Fruit fly (Drosophila melanogaster) whole organism, embryonic: Measurements from ENCODE around the gene SkpD.

Source experiments
- Ada2b ChIP-seq: fragments of 200-800 bp; sonication (Bioruptor generic); IDR thresholded peaks from 2 replicates; pipeline ENCODE4 v1.3.6; 2022; ENCODE audit warnings: missing biosample characterization, missing genetic modification characterization
- Awh ChIP-seq: fragments of 200-800 bp; sonication (Bioruptor generic); IDR thresholded peaks from 2 replicates; pipeline ENCODE4, ENCODE4 v1.3.6; 2022; ENCODE audit warnings: missing biosample characterization, missing genetic modification characterization
- CG10147 ChIP-seq: fragments of 200-800 bp; sonication (Bioruptor generic); optimal IDR thresholded peaks from 2 replicates; lab custom pipeline; 2019; ENCODE audit warnings: missing biosample characterization, mild to moderate bottlenecking, missing genetic modification characterization, moderate library complexity
- CG10274 ChIP-seq: fragments of 200-800 bp; sonication (Bioruptor generic); optimal IDR thresholded peaks from 3 replicates; lab custom pipeline; 2017; ENCODE audit warnings: missing biosample characterization, mild to moderate bottlenecking, missing genetic modification characterization
- CG10959 ChIP-seq: fragments of 200-800 bp; sonication (Bioruptor generic); IDR thresholded peaks from 2 replicates; pipeline ENCODE4 v1.3.6; 2022; ENCODE audit warnings: missing biosample characterization, missing genetic modification characterization
- CG12219 ChIP-seq: fragments of 200-800 bp; sonication (Bioruptor generic); optimal IDR thresholded peaks from 3 replicates; lab custom pipeline; 2018; ENCODE audit warnings: missing biosample characterization, mild to moderate bottlenecking, missing genetic modification characterization
- CG12744 ChIP-seq: fragments of 200-800 bp; sonication (Bioruptor generic); optimal IDR thresholded peaks from 2 replicates; lab custom pipeline; 2016; ENCODE audit warnings: missing biosample characterization, missing genetic modification characterization
- CG14050 ChIP-seq: fragments of 200-800 bp; sonication (Bioruptor generic); IDR thresholded peaks from 3 replicates; pipeline ENCODE4 v1.3.6; 2022; ENCODE audit warnings: missing biosample characterization, missing genetic modification characterization
- CG14667 ChIP-seq: fragments of 200-800 bp; sonication (Bioruptor generic); IDR thresholded peaks from 2 replicates; pipeline ENCODE4 v1.3.6; 2022; ENCODE audit warnings: missing biosample characterization, missing genetic modification characterization
- CG15073 ChIP-seq: fragments of 200-800 bp; sonication (Bioruptor generic); optimal IDR thresholded peaks from 2 replicates; lab custom pipeline; 2016; ENCODE audit warnings: missing biosample characterization, missing genetic modification characterization
- CG16863 ChIP-seq: fragments of 200-800 bp; sonication (Bioruptor generic); optimal IDR thresholded peaks from 3 replicates; lab custom pipeline; 2016; ENCODE audit warnings: missing biosample characterization, missing genetic modification characterization
- CG18262 ChIP-seq: fragments of 200-800 bp; optimal IDR thresholded peaks from 3 replicates; lab custom pipeline; 2019; ENCODE audit warnings: missing biosample characterization, mild to moderate bottlenecking, missing genetic modification characterization, moderate library complexity
- CG2202 ChIP-seq: fragments of 200-800 bp; sonication (Bioruptor generic); optimal IDR thresholded peaks from 2 replicates; lab custom pipeline; 2018; ENCODE audit warnings: missing biosample characterization, mild to moderate bottlenecking, missing genetic modification characterization
- CG42726 ChIP-seq: fragments of 200-800 bp; sonication (Bioruptor generic); IDR thresholded peaks from 2 replicates; pipeline ENCODE4 v1.3.6; 2022; ENCODE audit warnings: missing biosample characterization, missing genetic modification characterization; ENCODE audit not compliant: partially characterized antibody
- CG4404 ChIP-seq: fragments of 200-800 bp; sonication (Bioruptor generic); IDR thresholded peaks from 2 replicates; pipeline ENCODE4 v1.3.6; 2022; ENCODE audit warnings: missing biosample characterization, missing genetic modification characterization
- CG4707 ChIP-seq: fragments of 200-800 bp; sonication (Bioruptor generic); optimal IDR thresholded peaks from 2 replicates; lab custom pipeline; 2018; ENCODE audit warnings: missing biosample characterization, mild to moderate bottlenecking, missing genetic modification characterization, moderate library complexity
- CG6175 ChIP-seq: fragments of 200-800 bp; sonication (Bioruptor generic); IDR thresholded peaks from 3 replicates; pipeline ENCODE4 v1.3.6; 2022; ENCODE audit warnings: missing biosample characterization, missing genetic modification characterization
- CG7357 ChIP-seq: fragments of 200-800 bp; sonication (Bioruptor generic); IDR thresholded peaks from 3 replicates; pipeline ENCODE4 v1.3.6; 2022; ENCODE audit warnings: missing biosample characterization, missing genetic modification characterization
- CG8089 ChIP-seq: fragments of 200-800 bp; sonication (Bioruptor generic); optimal IDR thresholded peaks from 3 replicates; lab custom pipeline; 2016; ENCODE audit warnings: missing biosample characterization, missing genetic modification characterization
- CG8359 ChIP-seq: fragments of 200-800 bp; sonication (Bioruptor generic); optimal IDR thresholded peaks from 2 replicates; lab custom pipeline; 2017; ENCODE audit warnings: missing biosample characterization, mild to moderate bottlenecking, missing genetic modification characterization, borderline replicate concordance
- CG8478 ChIP-seq: fragments of >200 bp; optimal IDR thresholded peaks from 2 replicates; lab custom pipeline; 2018
- CG9437 ChIP-seq: fragments of 200-800 bp; sonication (Bioruptor generic); optimal IDR thresholded peaks from 2 replicates; lab custom pipeline; 2018; ENCODE audit warnings: missing biosample characterization, mild to moderate bottlenecking, missing genetic modification characterization
- Deaf1 ChIP-seq: fragments of 200-800 bp; optimal IDR thresholded peaks from 3 replicates; lab custom pipeline; 2019; ENCODE audit warnings: missing biosample characterization, mild to moderate bottlenecking, missing genetic modification characterization, moderate library complexity
- E2f2 ChIP-seq: fragments of 200-800 bp; sonication (Bioruptor generic); IDR thresholded peaks from 2 replicates; pipeline ENCODE4 v1.3.6; 2022; ENCODE audit warnings: missing biosample characterization, missing genetic modification characterization
- Elba2 ChIP-seq: fragments of 200-800 bp; sonication (Bioruptor generic); optimal IDR thresholded peaks from 3 replicates; lab custom pipeline; 2016; ENCODE audit warnings: missing biosample characterization, missing genetic modification characterization
- Gsc ChIP-seq: fragments of 200-800 bp; sonication (Bioruptor generic); IDR thresholded peaks from 2 replicates; pipeline ENCODE4 v1.3.6; 2022; ENCODE audit warnings: missing biosample characterization, missing genetic modification characterization
- HLHmδ ChIP-seq: fragments of 200-800 bp; sonication (Bioruptor generic); optimal IDR thresholded peaks from 2 replicates; lab custom pipeline; 2018; ENCODE audit warnings: missing biosample characterization, mild to moderate bottlenecking, missing genetic modification characterization, moderate library complexity
- Hand ChIP-seq: fragments of 200-800 bp; sonication (Bioruptor generic); optimal IDR thresholded peaks from 2 replicates; lab custom pipeline; 2017; ENCODE audit warnings: mild to moderate bottlenecking, missing biosample characterization, missing genetic modification reagents, missing genetic modification characterization
- Hey ChIP-seq: fragments of 200-800 bp; sonication (Bioruptor generic); optimal IDR thresholded peaks from 3 replicates; lab custom pipeline; 2018; ENCODE audit warnings: missing biosample characterization, mild to moderate bottlenecking, missing genetic modification characterization
- Meics ChIP-seq: fragments of 200-800 bp; sonication (Bioruptor generic); optimal IDR thresholded peaks from 2 replicates; lab custom pipeline; 2017; ENCODE audit warnings: missing biosample characterization, mild to moderate bottlenecking, missing genetic modification characterization
- Poxn ChIP-seq: fragments of 200-800 bp; sonication (Bioruptor generic); IDR thresholded peaks from 2 replicates; pipeline ENCODE4 v1.3.6; 2022; ENCODE audit warnings: missing biosample characterization, missing genetic modification characterization
- Tbp ChIP-seq: fragments of >200 bp; optimal IDR thresholded peaks from 2 replicates; lab custom pipeline; 2018; ENCODE audit warnings: missing biosample characterization, missing genetic modification characterization
- Usf ChIP-seq: fragments of 200-800 bp; sonication (Bioruptor generic); optimal IDR thresholded peaks from 2 replicates; lab custom pipeline; 2017; ENCODE audit warnings: missing genotype, missing biosample characterization, missing genetic modification characterization
- Xbp1 ChIP-seq: fragments of 200-800 bp; sonication (Bioruptor generic); optimal IDR thresholded peaks from 3 replicates; lab custom pipeline; 2016; ENCODE audit warnings: missing biosample characterization, mild to moderate bottlenecking, missing genetic modification characterization
- ap ChIP-seq: fragments of 200-800 bp; sonication (Bioruptor generic); IDR thresholded peaks from 2 replicates; pipeline ENCODE4 v1.3.6; 2022; ENCODE audit warnings: missing biosample characterization, missing genetic modification characterization
- emc ChIP-seq: fragments of 200-800 bp; sonication (Bioruptor generic); optimal IDR thresholded peaks from 2 replicates; lab custom pipeline; 2016; ENCODE audit warnings: missing biosample characterization, missing genetic modification characterization
- gro ChIP-seq: fragments of 200-800 bp; sonication (Bioruptor generic); optimal IDR thresholded peaks from 2 replicates; lab custom pipeline; 2016; ENCODE audit warnings: missing biosample characterization, missing genetic modification characterization
- gsb ChIP-seq: fragments of 200-800 bp; sonication (Bioruptor generic); IDR thresholded peaks from 2 replicates; pipeline ENCODE4 v1.3.6; 2022; ENCODE audit warnings: missing biosample characterization, missing genetic modification characterization
- kay ChIP-seq: fragments of 200-800 bp; sonication (Bioruptor generic); optimal IDR thresholded peaks from 2 replicates; lab custom pipeline; 2016; ENCODE audit warnings: missing biosample characterization, missing genetic modification characterization
- kni ChIP-seq: fragments of 200-800 bp; sonication (Bioruptor generic); optimal IDR thresholded peaks from 3 replicates; lab custom pipeline; 2017; ENCODE audit warnings: mild to moderate bottlenecking, missing biosample characterization, missing genetic modification reagents, missing genetic modification characterization
- lmd ChIP-seq: fragments of 200-800 bp; sonication (Bioruptor generic); IDR thresholded peaks from 2 replicates; pipeline ENCODE4 v1.3.6; 2022; ENCODE audit warnings: missing biosample characterization, missing genetic modification characterization
- mld ChIP-seq: fragments of 200-800 bp; sonication (Bioruptor generic); IDR thresholded peaks from 3 replicates; pipeline ENCODE4 v1.3.6; 2022; ENCODE audit warnings: missing biosample characterization, missing genetic modification characterization; ENCODE audit not compliant: partially characterized antibody
- row ChIP-seq: fragments of 200-800 bp; sonication (Bioruptor generic); IDR thresholded peaks from 3 replicates; pipeline ENCODE4 v1.3.6; 2022; ENCODE audit warnings: missing biosample characterization, missing genetic modification characterization
- shn ChIP-seq: fragments of 200-800 bp; sonication (Bioruptor generic); optimal IDR thresholded peaks from 3 replicates; lab custom pipeline; 2016; ENCODE audit warnings: missing biosample characterization, missing genetic modification characterization
- sisA ChIP-seq: fragments of 200-800 bp; sonication (Bioruptor generic); IDR thresholded peaks from 2 replicates; pipeline ENCODE4 v1.3.6; 2022; ENCODE audit warnings: missing biosample characterization, missing genetic modification characterization
- so ChIP-seq: fragments of 200-800 bp; sonication (Bioruptor generic); IDR thresholded peaks from 3 replicates; pipeline ENCODE4 v1.3.6; 2022; ENCODE audit warnings: missing biosample characterization, missing genetic modification characterization
- tio ChIP-seq: fragments of 200-800 bp; sonication (Bioruptor generic); optimal IDR thresholded peaks from 2 replicates; lab custom pipeline; 2017; ENCODE audit warnings: missing biosample characterization, missing genetic modification characterization, inconsistent platforms
- trem ChIP-seq: fragments of 200-800 bp; optimal IDR thresholded peaks from 3 replicates; lab custom pipeline; 2019; ENCODE audit warnings: missing biosample characterization, mild to moderate bottlenecking, missing genetic modification characterization, moderate library complexity
- trh ChIP-seq: fragments of 200-800 bp; sonication (Bioruptor generic); optimal IDR thresholded peaks from 2 replicates; lab custom pipeline; 2016; ENCODE audit warnings: missing biosample characterization, missing genetic modification characterization
- zen ChIP-seq: fragments of 200-800 bp; sonication (Bioruptor generic); optimal IDR thresholded peaks from 3 replicates; lab custom pipeline; 2018; ENCODE audit warnings: missing biosample characterization, mild to moderate bottlenecking, missing genetic modification characterization, moderate library complexity
- zfh1 ChIP-seq: fragments of 200-800 bp; sonication (Bioruptor generic); IDR thresholded peaks from 3 replicates; pipeline ENCODE4 v1.3.6; 2022; ENCODE audit warnings: missing biosample characterization, missing genetic modification characterization

SkpD gene

DNA sequence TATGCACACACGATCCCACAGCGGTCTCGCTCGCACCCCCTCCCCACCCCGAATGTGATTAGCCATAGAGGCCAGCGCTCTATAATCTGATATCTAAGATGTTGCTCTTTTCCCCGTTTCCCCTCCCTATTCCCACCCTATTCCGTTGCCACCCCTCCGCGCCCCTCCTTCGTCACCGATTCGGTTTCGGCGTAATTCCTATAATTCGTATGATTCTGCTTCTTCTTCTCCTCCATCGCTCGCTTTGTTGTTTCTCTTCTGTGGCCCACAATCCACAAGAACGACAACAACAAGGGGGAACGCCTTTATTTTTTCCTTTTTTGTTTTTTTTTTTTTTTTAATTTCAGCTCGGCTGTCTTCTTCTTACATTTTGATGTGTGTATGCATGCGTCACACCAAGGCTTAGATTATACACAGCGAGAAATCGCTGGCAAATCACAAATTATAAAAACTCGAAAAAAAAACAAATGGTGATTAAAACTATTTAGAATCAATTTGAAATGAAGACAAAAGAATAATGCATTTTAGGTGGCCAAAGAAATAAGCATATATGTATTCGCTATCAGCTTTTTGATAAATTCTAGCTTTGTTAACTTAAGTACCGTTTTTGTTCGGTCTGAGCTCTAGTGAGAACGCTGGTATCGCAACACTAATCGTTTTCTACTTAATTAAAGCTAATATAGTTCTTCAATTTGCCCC is 42.6 kb upstream of the SkpD start (continued):
- TF ChIP-seq Deaf1 (tag; lab: Kevin White, UChicago) (no peak), so (GFP tag; lab: Robert Waterston, UW) (no peak), lmd (GFP tag; lab: Robert Waterston, UW) (0 out of 2 replicates have a peak, but pooled peaks have one; percentile 37), tio (GFP tag; lab: Kevin White, UChicago) (no peak), trh (GFP tag; lab: Kevin White, UChicago) (no peak), emc (GFP tag; lab: Kevin White, UChicago) (no peak), ap (GFP tag; lab: Robert Waterston, UW) (no peak), CG8089 (GFP tag; lab: Kevin White, UChicago) (no peak), Tbp (GFP tag; lab: Kevin White, UChicago) (no peak), CG14050 (GFP tag; lab: Robert Waterston, UW) (no peak), kni (peak; percentile 29), CG15073 (GFP tag; lab: Kevin White, UChicago) (no peak), CG8359 (GFP tag; lab: Kevin White, UChicago) (no peak), zfh1 (GFP tag; lab: Robert Waterston, UW) (peak; percentile 65), CG10147 (no peak), CG4404 (GFP tag; lab: Robert Waterston, UW) (peak; percentile 32; the same call in 1 of the 2 replicates), Hey (no peak), CG7357 (no peak), gsb (GFP tag; lab: Robert Waterston, UW) (no peak), CG14667 (GFP tag; lab: Robert Waterston, UW) (no peak), trem (tag; lab: Kevin White, UChicago) (peak; percentile 55), Gsc (GFP tag; lab: Robert Waterston, UW) (no peak), CG9437 (GFP tag; lab: Kevin White, UChicago) (no peak), row (GFP tag; lab: Robert Waterston, UW) (peak; percentile 47; the same call in 2 of the 3 replicates), CG8478 (lab: Kevin White, UChicago) (no peak), HLHmδ (GFP tag; lab: Kevin White, UChicago) (no peak), CG10274 (no peak), sisA (0 out of 2 replicates have a peak, but pooled peaks have one; percentile 17), zen (tag; lab: Kevin White, UChicago) (peak; percentile 77), CG18262 (tag; lab: Kevin White, UChicago) (peak; percentile 75), Usf (GFP tag; lab: Kevin White, UChicago) (peak; percentile 21), CG2202 (tag; lab: Kevin White, UChicago) (peak; percentile 42), E2f2 (GFP tag; lab: Robert Waterston, UW) (no peak), mld (no peak), shn (GFP tag; lab: Kevin White, UChicago) (peak; percentile 23), CG42726 (no peak), CG16863 (GFP tag; lab: Kevin White, UChicago) (peak; percentile 42), gro (GFP tag; lab: Kevin White, UChicago) (no peak), Hand (GFP tag; lab: Kevin White, UChicago) (no peak), CG6175 (GFP tag; lab: Robert Waterston, UW) (no peak), Poxn (GFP tag; lab: Robert Waterston, UW) (no peak), CG12219 (GFP tag; lab: Kevin White, UChicago) (no peak), Ada2b (peak; percentile 33; the same call in 1 of the 2 replicates), Xbp1 (peak; percentile 8), Meics (GFP tag; lab: Kevin White, UChicago) (peak; percentile 1), CG10959 (0 out of 2 replicates have a peak, but pooled peaks have one; percentile 45), CG12744 (peak; percentile 9), kay (GFP tag; lab: Kevin White, UChicago) (peak; percentile 25), CG4707 (GFP tag; lab: Kevin White, UChicago) (no peak), Elba2 (GFP tag; lab: Kevin White, UChicago) (no peak), Awh (GFP tag; lab: Robert Waterston, UW) (no peak)
